Worm (Caenorhabditis elegans) whole organism, late embryonic: Measurements from ENCODE around the gene Y37D8A.8.

Source experiments
- C08G9.2 ChIP-seq: sonication (generic microtip); optimal IDR thresholded peaks from 2 replicates; lab custom pipeline; 2016; ENCODE audit warnings: mild to moderate bottlenecking, missing genetic modification characterization, moderate library complexity, missing compliant biosample characterization
- C38D4.7 ChIP-seq: fragments of 200-800 bp; sonication (Bioruptor generic); optimal IDR thresholded peaks from 2 replicates; lab custom pipeline; 2018; ENCODE audit warnings: mild to moderate bottlenecking, missing genetic modification characterization, moderate library complexity, missing compliant biosample characterization
- F13H6.1 ChIP-seq: sonication (generic microtip); optimal IDR thresholded peaks from 2 replicates; lab custom pipeline; 2016; ENCODE audit warnings: missing genetic modification characterization, missing compliant biosample characterization
- K02D7.2 ChIP-seq: sonication (generic microtip); optimal IDR thresholded peaks from 2 replicates; lab custom pipeline; 2017; ENCODE audit warnings: mild to moderate bottlenecking, missing genetic modification characterization, missing compliant biosample characterization
- ama-1 ChIP-seq: fragments of 150-350 bp; optimal IDR thresholded peaks from 2 replicates; lab custom pipeline; 2014
- ceh-30 ChIP-seq: fragments of 150-350 bp; optimal IDR thresholded peaks from 2 replicates; lab custom pipeline; 2014; ENCODE audit warnings: missing biosample characterization, missing genetic modification characterization
- ceh-45 ChIP-seq: fragments of 200-800 bp; sonication (Bioruptor generic); IDR thresholded peaks from 2 replicates; pipeline ENCODE4 v1.3.6; 2022; ENCODE audit warnings: missing genetic modification reagents, missing genetic modification characterization, missing compliant biosample characterization
- ceh-9 ChIP-seq: sonication (generic microtip); optimal IDR thresholded peaks from 2 replicates; lab custom pipeline; 2016; ENCODE audit warnings: mild to moderate bottlenecking, missing genetic modification characterization, inconsistent platforms, missing compliant biosample characterization
- che-1 ChIP-seq: sonication (generic microtip); optimal IDR thresholded peaks from 2 replicates; lab custom pipeline; 2016; ENCODE audit warnings: mild to moderate bottlenecking, missing genetic modification characterization, missing compliant biosample characterization
- dmd-4 ChIP-seq: sonication (generic microtip); optimal IDR thresholded peaks from 2 replicates; lab custom pipeline; 2016; ENCODE audit warnings: borderline replicate concordance, missing genetic modification characterization, missing compliant biosample characterization
- dve-1 ChIP-seq: sonication (generic microtip); optimal IDR thresholded peaks from 2 replicates; lab custom pipeline; 2017; ENCODE audit warnings: antibody characterized with exemption, mild to moderate bottlenecking, missing genetic modification characterization, missing compliant biosample characterization
- elt-2 ChIP-seq: sonication (generic microtip); optimal IDR thresholded peaks from 2 replicates; lab custom pipeline; 2016; ENCODE audit warnings: missing genetic modification reagents, missing genetic modification characterization, missing compliant biosample characterization
- eyg-1 ChIP-seq: sonication (generic microtip); optimal IDR thresholded peaks from 2 replicates; lab custom pipeline; 2016; ENCODE audit warnings: missing genotype, missing genetic modification characterization, missing compliant biosample characterization
- fkh-6 ChIP-seq: sonication (generic microtip); optimal IDR thresholded peaks from 2 replicates; lab custom pipeline; 2016; ENCODE audit warnings: missing genetic modification characterization, missing compliant biosample characterization
- hlh-30 ChIP-seq: sonication (generic microtip); optimal IDR thresholded peaks from 2 replicates; lab custom pipeline; 2017; ENCODE audit warnings: antibody characterized with exemption, missing genetic modification characterization, missing compliant biosample characterization; ENCODE audit not compliant: insufficient read depth
- hlh-6 ChIP-seq: sonication (generic microtip); optimal IDR thresholded peaks from 2 replicates; lab custom pipeline; 2016; ENCODE audit warnings: missing genotype, missing genetic modification characterization, missing compliant biosample characterization
- hlh-8 ChIP-seq: sonication (generic microtip); optimal IDR thresholded peaks from 2 replicates; lab custom pipeline; 2016; ENCODE audit warnings: missing genotype, missing genetic modification characterization, missing compliant biosample characterization
- madf-2 ChIP-seq: sonication (generic microtip); optimal IDR thresholded peaks from 2 replicates; lab custom pipeline; 2017; ENCODE audit warnings: missing genetic modification characterization, missing compliant biosample characterization
- nhr-11 ChIP-seq: fragments of 150-350 bp; optimal IDR thresholded peaks from 2 replicates; lab custom pipeline; 2014; ENCODE audit warnings: missing biosample characterization, missing genetic modification characterization
- nhr-232 ChIP-seq: sonication (generic microtip); optimal IDR thresholded peaks from 2 replicates; lab custom pipeline; 2016; ENCODE audit warnings: missing genetic modification characterization, missing compliant biosample characterization
- pag-3 ChIP-seq: sonication (generic microtip); optimal IDR thresholded peaks from 2 replicates; lab custom pipeline; 2016; ENCODE audit warnings: missing compliant biosample characterization, missing genetic modification characterization, borderline replicate concordance
- pat-9 ChIP-seq: fragments of 200-800 bp; sonication (Bioruptor generic); optimal IDR thresholded peaks from 2 replicates; lab custom pipeline; 2018; ENCODE audit warnings: mild to moderate bottlenecking, missing genetic modification characterization, moderate library complexity, missing compliant biosample characterization
- pax-1 ChIP-seq: fragments of 150-350 bp; optimal IDR thresholded peaks from 2 replicates; lab custom pipeline; 2014; ENCODE audit warnings: missing biosample characterization, missing genetic modification characterization
- pha-2 ChIP-seq: sonication (generic microtip); optimal IDR thresholded peaks from 2 replicates; lab custom pipeline; 2017; ENCODE audit warnings: mild to moderate bottlenecking, missing genetic modification characterization, missing compliant biosample characterization
- pros-1 ChIP-seq: fragments of 150-350 bp; optimal IDR thresholded peaks from 2 replicates; lab custom pipeline; 2014; ENCODE audit warnings: missing biosample characterization, missing genetic modification reagents, missing genetic modification characterization
- rnt-1 ChIP-seq: sonication (generic microtip); optimal IDR thresholded peaks from 2 replicates; lab custom pipeline; 2016; ENCODE audit warnings: missing genetic modification characterization, missing compliant biosample characterization
- sdc-2 ChIP-seq: sonication (generic microtip); optimal IDR thresholded peaks from 2 replicates; lab custom pipeline; 2016; ENCODE audit warnings: missing genotype, missing genetic modification characterization, missing compliant biosample characterization
- syd-9 ChIP-seq: sonication (generic microtip); optimal IDR thresholded peaks from 2 replicates; lab custom pipeline; 2016; ENCODE audit warnings: mild to moderate bottlenecking, missing genetic modification characterization, moderate library complexity, missing compliant biosample characterization
- tbx-2 ChIP-seq: sonication (generic microtip); optimal IDR thresholded peaks from 2 replicates; lab custom pipeline; 2016; ENCODE audit warnings: missing genetic modification characterization, missing compliant biosample characterization
- tbx-7 ChIP-seq: sonication (generic microtip); optimal IDR thresholded peaks from 2 replicates; lab custom pipeline; 2016; ENCODE audit warnings: missing genotype, missing genetic modification characterization, missing compliant biosample characterization
- unc-42 ChIP-seq: sonication (generic microtip); optimal IDR thresholded peaks from 2 replicates; lab custom pipeline; 2016; ENCODE audit warnings: missing genotype, missing genetic modification characterization, missing compliant biosample characterization
- unc-55 ChIP-seq: sonication (generic microtip); optimal IDR thresholded peaks from 2 replicates; lab custom pipeline; 2017; ENCODE audit warnings: missing biosample characterization, missing genetic modification reagents, missing genetic modification characterization
- zip-5 ChIP-seq: sonication (generic microtip); optimal IDR thresholded peaks from 2 replicates; lab custom pipeline; 2016; ENCODE audit warnings: missing genetic modification characterization, missing compliant biosample characterization
- ztf-16 ChIP-seq: sonication (generic microtip); optimal IDR thresholded peaks from 2 replicates; lab custom pipeline; 2017; ENCODE audit warnings: missing genetic modification characterization, missing compliant biosample characterization

Gene Y37D8A.8

DNA sequence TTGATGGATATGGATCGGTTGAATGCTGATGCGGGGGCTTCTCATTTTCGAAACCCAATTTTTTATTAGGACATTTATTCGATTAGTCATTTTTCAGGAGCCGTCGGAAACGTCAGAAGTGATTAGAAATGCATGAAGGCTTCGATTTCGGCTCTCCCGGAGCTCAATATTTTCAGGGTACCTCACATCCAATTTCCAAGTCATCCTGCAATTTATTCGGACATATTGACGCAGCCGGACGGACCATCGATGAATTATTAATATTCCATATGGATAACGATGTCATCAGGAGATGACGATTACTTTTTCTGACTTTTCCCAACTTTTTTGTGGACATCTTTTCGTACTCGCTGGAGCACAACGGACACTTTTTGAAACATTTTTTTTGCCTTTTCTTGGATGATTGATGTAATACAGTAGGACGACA is 41.9 kb downstream of the Y37D8A.8 start:
- TF ChIP-seq ama-1: peak; percentile 71
- TF ChIP-seq ceh-30 (tag; lab: Kevin White, UChicago): no peak
- no peak for TF ChIP-seq pag-3 (tag; lab: Kevin White, UChicago)
- TF ChIP-seq, all 69 proteins: peak for 1

DNA sequence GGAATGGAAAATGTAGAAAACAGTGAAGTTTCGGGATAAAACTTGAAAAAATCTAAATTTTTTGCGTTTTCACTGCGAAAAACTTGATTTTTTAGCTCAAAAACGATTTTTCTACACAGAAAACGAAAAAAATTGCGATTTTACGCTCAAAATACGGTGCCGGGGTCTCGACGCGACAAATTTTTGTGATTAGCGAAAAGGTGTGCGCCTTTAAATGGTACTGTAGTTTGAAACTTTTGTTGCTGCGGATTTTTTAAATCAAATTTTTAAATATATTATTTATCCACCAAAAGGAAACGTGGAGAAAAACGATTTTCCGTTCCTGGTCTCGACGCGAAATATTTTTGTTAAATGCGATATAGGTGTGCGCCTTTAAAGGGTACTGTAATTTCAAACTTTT is 42.5 kb downstream of the Y37D8A.8 start:
- TF ChIP-seq pag-3 (tag; lab: Kevin White, UChicago): no peak
- TF ChIP-seq nhr-232 (tag; lab: Kevin White, UChicago): no peak
- no peak for TF ChIP-seq pat-9 (tag; lab: Kevin White, UChicago)
- TF ChIP-seq syd-9 (tag; lab: Kevin White, UChicago): no peak
- no peak for TF ChIP-seq nhr-11 (tag; lab: Kevin White, UChicago)
- no peak for TF ChIP-seq hlh-6 (tag; lab: Kevin White, UChicago)
- TF ChIP-seq ceh-9 (tag; lab: Kevin White, UChicago): no peak
- TF ChIP-seq dve-1 (tag; lab: Kevin White, UChicago): no peak
- TF ChIP-seq ztf-16 (tag; lab: Kevin White, UChicago): no peak
- TF ChIP-seq dmd-4 (tag; lab: Kevin White, UChicago): no peak
- no peak for TF ChIP-seq C38D4.7 (GFP tag; lab: Kevin White, UChicago)
- no peak for TF ChIP-seq madf-2
- no peak for TF ChIP-seq eyg-1 (tag; lab: Kevin White, UChicago)
- no peak for TF ChIP-seq F13H6.1 (tag; lab: Kevin White, UChicago)
- no peak for TF ChIP-seq hlh-30 (tag; lab: Kevin White, UChicago)
- TF ChIP-seq K02D7.2: no peak
- no peak for TF ChIP-seq zip-5 (tag; lab: Kevin White, UChicago)
- no peak for TF ChIP-seq tbx-7 (tag; lab: Kevin White, UChicago)
- no peak for TF ChIP-seq fkh-6 (tag; lab: Kevin White, UChicago)
- TF ChIP-seq pros-1: no peak

DNA sequence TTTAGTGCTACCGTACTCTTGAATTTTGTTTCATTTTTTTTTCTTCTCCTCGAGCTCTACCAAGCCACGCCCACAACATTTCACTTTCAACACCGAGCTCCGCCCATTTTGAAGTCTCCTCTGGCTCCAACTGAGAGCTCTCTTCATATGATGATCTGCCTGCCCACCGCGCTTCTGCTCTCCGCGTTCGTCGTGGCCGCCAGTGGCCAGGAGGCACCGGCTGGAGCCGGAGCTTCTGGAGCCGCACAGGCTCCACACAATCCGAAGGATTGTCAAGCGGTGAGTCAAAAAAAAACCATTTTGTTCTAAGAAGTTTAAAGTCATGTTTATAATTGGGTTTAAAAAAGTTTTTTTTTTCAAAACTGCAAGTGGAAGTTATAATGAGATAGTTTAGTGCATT is 45.6 kb downstream of the Y37D8A.8 start, which contains the start of gene flp-14:
Gene flp-14 (plus strand): TSS at position 146 of the 400 bp plus-strand sequence.
- TF ChIP-seq pros-1 (no peak), C08G9.2 (tag; lab: Kevin White, UChicago) (no peak), C38D4.7 (GFP tag; lab: Kevin White, UChicago) (no peak), sdc-2 (tag; lab: Kevin White, UChicago) (no peak), che-1 (tag; lab: Kevin White, UChicago) (no peak), tbx-2 (tag; lab: Kevin White, UChicago) (no peak), hlh-8 (no peak), rnt-1 (tag; lab: Kevin White, UChicago) (no peak), nhr-11 (tag; lab: Kevin White, UChicago) (no peak), ceh-9 (tag; lab: Kevin White, UChicago) (no peak), pha-2 (tag; lab: Kevin White, UChicago) (no peak), ceh-45 (GFP tag; lab: Robert Waterston, UW) (no peak), pax-1 (tag; lab: Kevin White, UChicago) (no peak), hlh-30 (tag; lab: Kevin White, UChicago) (no peak), unc-55 (GFP tag; lab: Kevin White, UChicago) (no peak)

DNA sequence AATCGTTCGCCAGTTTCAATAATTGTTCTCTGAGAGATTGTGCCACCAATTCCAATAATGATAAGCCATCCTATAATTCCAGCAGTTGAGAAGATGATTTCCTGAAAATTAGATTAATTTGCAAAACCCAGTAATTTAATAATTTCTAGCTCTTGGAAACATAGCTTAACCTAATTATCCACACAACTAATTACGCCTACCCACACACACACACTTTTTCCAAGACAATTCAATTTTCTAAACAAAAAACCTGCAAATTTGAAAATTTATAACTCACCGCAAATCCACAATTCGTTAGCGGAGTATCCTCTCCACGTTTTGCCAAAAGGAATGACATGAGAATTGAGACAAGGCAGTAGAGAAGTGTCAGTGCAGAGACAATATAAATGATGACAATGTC is 51.7 kb downstream of the Y37D8A.8 start:
- no peak for TF ChIP-seq che-1 (tag; lab: Kevin White, UChicago)
- TF ChIP-seq elt-2 (tag; lab: Kevin White, UChicago): no peak
- peak; percentile 63 for TF ChIP-seq unc-42 (tag; lab: Kevin White, UChicago)
